Fruit fly (Drosophila melanogaster) whole organism, embryonic: Measurements from ENCODE around the gene SamDC.

Experiments used
- Ada2b ChIP-seq: fragments of 200-800 bp; sonication (Bioruptor generic); IDR thresholded peaks from 2 replicates; pipeline ENCODE4 v1.3.6; 2022; ENCODE audit warnings: missing biosample characterization, missing genetic modification characterization
- CG10654 ChIP-seq: fragments of 200-800 bp; sonication (Bioruptor generic); optimal IDR thresholded peaks from 2 replicates; lab custom pipeline; 2016; ENCODE audit warnings: missing biosample characterization, missing genetic modification characterization
- CG1233 ChIP-seq: fragments of 200-800 bp; sonication (Bioruptor generic); optimal IDR thresholded peaks from 4 replicates; lab custom pipeline; 2018; ENCODE audit warnings: missing biosample characterization, mild to moderate bottlenecking, missing genetic modification characterization
- CG13624 ChIP-seq: fragments of 200-800 bp; sonication (Bioruptor generic); optimal IDR thresholded peaks from 2 replicates; lab custom pipeline; 2016; ENCODE audit warnings: missing biosample characterization, missing genetic modification characterization
- CG14014 ChIP-seq: fragments of 200-800 bp; sonication (Bioruptor generic); IDR thresholded peaks from 2 replicates; pipeline ENCODE4 v1.3.6; 2022; ENCODE audit warnings: missing biosample characterization, missing genetic modification characterization
- CG1602 ChIP-seq: fragments of 200-800 bp; sonication (Bioruptor generic); optimal IDR thresholded peaks from 3 replicates; lab custom pipeline; 2016; ENCODE audit warnings: missing biosample characterization, missing genetic modification characterization
- CG17829 ChIP-seq: fragments of 200-800 bp; optimal IDR thresholded peaks from 2 replicates; lab custom pipeline; 2019; ENCODE audit warnings: missing biosample characterization, mild to moderate bottlenecking, missing genetic modification characterization, moderate library complexity
- CG2202 ChIP-seq: fragments of 200-800 bp; sonication (Bioruptor generic); optimal IDR thresholded peaks from 2 replicates; lab custom pipeline; 2018; ENCODE audit warnings: missing biosample characterization, mild to moderate bottlenecking, missing genetic modification characterization
- CG2678 ChIP-seq: fragments of 200-800 bp; sonication (Bioruptor generic); optimal IDR thresholded peaks from 3 replicates; lab custom pipeline; 2019; ENCODE audit warnings: missing biosample characterization, mild to moderate bottlenecking, missing genetic modification characterization, moderate library complexity
- CG3407 ChIP-seq: fragments of 200-800 bp; sonication (Bioruptor generic); optimal IDR thresholded peaks from 2 replicates; lab custom pipeline; 2018; ENCODE audit warnings: missing biosample characterization, mild to moderate bottlenecking, missing genetic modification characterization
- CG34422 ChIP-seq: fragments of 200-800 bp; sonication (Bioruptor generic); IDR thresholded peaks from 3 replicates; pipeline ENCODE4 v1.3.6; 2022; ENCODE audit warnings: missing biosample characterization, missing genetic modification characterization
- CG3847 ChIP-seq: fragments of 200-800 bp; sonication (Bioruptor generic); IDR thresholded peaks from 2 replicates; pipeline ENCODE4 v1.3.6; 2022; ENCODE audit warnings: missing biosample characterization, missing genetic modification characterization
- CG4360 ChIP-seq: fragments of 200-800 bp; sonication (Bioruptor generic); IDR thresholded peaks from 2 replicates; pipeline ENCODE4 v1.3.6; 2022; ENCODE audit warnings: missing biosample characterization, missing genetic modification characterization
- CG5953 ChIP-seq: fragments of 200-800 bp; sonication (Bioruptor generic); IDR thresholded peaks from 2 replicates; pipeline ENCODE4 v1.3.6; 2022; ENCODE audit warnings: missing biosample characterization, missing genetic modification characterization
- CG7372 ChIP-seq: fragments of 200-800 bp; sonication (Bioruptor generic); IDR thresholded peaks from 2 replicates; pipeline ENCODE4 v1.3.6; 2022; ENCODE audit warnings: missing biosample characterization, missing genetic modification characterization
- CG7556 ChIP-seq: fragments of 200-800 bp; sonication (Bioruptor generic); optimal IDR thresholded peaks from 2 replicates; lab custom pipeline; 2017; ENCODE audit warnings: missing biosample characterization, mild to moderate bottlenecking, missing genetic modification characterization
- CG7963 ChIP-seq: fragments of 200-800 bp; sonication (Bioruptor generic); IDR thresholded peaks from 3 replicates; pipeline ENCODE4 v1.3.6; 2022; ENCODE audit warnings: missing biosample characterization, missing genetic modification characterization; ENCODE audit not compliant: partially characterized antibody
- CG8290 ChIP-seq, 3 experiments: fragments of 200-800 bp; sonication (Bioruptor generic); optimal IDR thresholded peaks; 2 replicates each; lab custom pipeline; 2016 to 2019; ENCODE audit warnings: missing biosample characterization in 3 of 3, missing genetic modification characterization in 3 of 3, mild to moderate bottlenecking in 2 of 3, moderate library complexity in 1 of 3
- CG8359 ChIP-seq: fragments of 200-800 bp; sonication (Bioruptor generic); optimal IDR thresholded peaks from 2 replicates; lab custom pipeline; 2017; ENCODE audit warnings: missing biosample characterization, mild to moderate bottlenecking, missing genetic modification characterization, borderline replicate concordance
- CG8388 ChIP-seq: fragments of 200-800 bp; sonication (Bioruptor generic); optimal IDR thresholded peaks from 2 replicates; lab custom pipeline; 2019; ENCODE audit warnings: missing biosample characterization, mild to moderate bottlenecking, missing genetic modification characterization, moderate library complexity
- CG9797 ChIP-seq: fragments of 200-800 bp; sonication (Bioruptor generic); optimal IDR thresholded peaks from 3 replicates; lab custom pipeline; 2018; ENCODE audit warnings: missing biosample characterization, mild to moderate bottlenecking, missing genetic modification characterization
- CTCF ChIP-seq: fragments of 200-800 bp; sonication (Bioruptor generic); optimal IDR thresholded peaks from 2 replicates; lab custom pipeline; 2017; ENCODE audit warnings: missing biosample characterization, mild to moderate bottlenecking, missing genetic modification characterization, moderate library complexity
- Dref ChIP-seq: fragments of 200-800 bp; sonication (Bioruptor generic); IDR thresholded peaks from 2 replicates; pipeline ENCODE4 v1.3.6; 2022; ENCODE audit warnings: missing biosample characterization, missing genetic modification characterization
- Ets65A ChIP-seq: fragments of 200-800 bp; sonication (Bioruptor generic); peaks from one replicate; lab custom pipeline; 2016; ENCODE audit warnings: missing biosample characterization, missing genetic modification characterization
- Hmr ChIP-seq: fragments of 200-800 bp; sonication (Bioruptor generic); optimal IDR thresholded peaks from 3 replicates; lab custom pipeline; 2017; ENCODE audit warnings: mild to moderate bottlenecking, missing biosample characterization, missing genetic modification reagents, missing genetic modification characterization
- MBD-R2 ChIP-seq: fragments of 200-800 bp; sonication (Bioruptor generic); IDR thresholded peaks from 2 replicates; pipeline ENCODE4 v1.3.6; 2022; ENCODE audit warnings: missing biosample characterization, missing genetic modification characterization
- MESR4 ChIP-seq: fragments of 200-800 bp; sonication (Bioruptor generic); optimal IDR thresholded peaks from 2 replicates; lab custom pipeline; 2018; ENCODE audit warnings: missing biosample characterization, mild to moderate bottlenecking, missing genetic modification characterization, moderate library complexity
- NFAT ChIP-seq: fragments of 200-800 bp; sonication (Bioruptor generic); IDR thresholded peaks from 2 replicates; pipeline ENCODE4 v1.3.6; 2022; ENCODE audit warnings: missing biosample characterization, missing genetic modification characterization
- Oli ChIP-seq: fragments of 200-800 bp; sonication (Bioruptor generic); optimal IDR thresholded peaks from 2 replicates; lab custom pipeline; 2018; ENCODE audit warnings: missing biosample characterization, mild to moderate bottlenecking, missing genetic modification characterization, moderate library complexity
- Ptx1 ChIP-seq: fragments of 200-800 bp; sonication (Bioruptor generic); IDR thresholded peaks from 2 replicates; pipeline ENCODE4 v1.3.6; 2022; ENCODE audit warnings: missing biosample characterization, missing genetic modification characterization
- Scr ChIP-seq: fragments of 200-800 bp; sonication (Bioruptor generic); IDR thresholded peaks from 2 replicates; pipeline ENCODE4 v1.3.6; 2022; ENCODE audit warnings: missing biosample characterization, missing genetic modification characterization; ENCODE audit not compliant: partially characterized antibody
- Sox100B ChIP-seq: fragments of 200-800 bp; sonication (Bioruptor generic); optimal IDR thresholded peaks from 3 replicates; lab custom pipeline; 2018; ENCODE audit warnings: missing biosample characterization, mild to moderate bottlenecking, missing genetic modification characterization
- bab2 ChIP-seq: fragments of 200-800 bp; sonication (Bioruptor generic); optimal IDR thresholded peaks from 2 replicates; lab custom pipeline; 2016; ENCODE audit warnings: missing biosample characterization, missing genetic modification characterization
- bsh ChIP-seq, 2 experiments: fragments of 200-800 bp; sonication (Bioruptor generic); optimal IDR thresholded peaks; 2 replicates each; lab custom pipeline; 2017 to 2018; ENCODE audit warnings: mild to moderate bottlenecking in 2 of 2, missing biosample characterization in 2 of 2, missing genetic modification characterization in 2 of 2, moderate library complexity in 1 of 2
- cg ChIP-seq: fragments of 200-800 bp; sonication (Bioruptor generic); optimal IDR thresholded peaks from 3 replicates; lab custom pipeline; 2019; ENCODE audit warnings: missing biosample characterization, mild to moderate bottlenecking, missing genetic modification characterization, moderate library complexity
- chif ChIP-seq, 2 experiments: fragments of 200-800 bp; sonication (Bioruptor generic); optimal IDR thresholded peaks; 3 replicates each; lab custom pipeline; 2016; ENCODE audit warnings: missing biosample characterization in 2 of 2, missing genetic modification characterization in 2 of 2
- disco-r ChIP-seq: fragments of 200-800 bp; sonication (Bioruptor generic); optimal IDR thresholded peaks from 2 replicates; lab custom pipeline; 2016; ENCODE audit warnings: missing biosample characterization, missing genetic modification characterization
- fd102C ChIP-seq: fragments of 200-800 bp; sonication (Bioruptor generic); optimal IDR thresholded peaks from 2 replicates; lab custom pipeline; 2018; ENCODE audit warnings: missing biosample characterization, mild to moderate bottlenecking, missing genetic modification characterization, moderate library complexity
- gsb ChIP-seq: fragments of 200-800 bp; sonication (Bioruptor generic); IDR thresholded peaks from 2 replicates; pipeline ENCODE4 v1.3.6; 2022; ENCODE audit warnings: missing biosample characterization, missing genetic modification characterization
- insv ChIP-seq, 2 experiments: fragments of 200-800 bp; sonication (Bioruptor generic); optimal IDR thresholded peaks; 3 replicates each; lab custom pipeline; 2016 to 2018; ENCODE audit warnings: missing biosample characterization in 2 of 2, missing genetic modification characterization in 2 of 2
- inv ChIP-seq: fragments of 200-800 bp; sonication (Bioruptor generic); IDR thresholded peaks from 2 replicates; pipeline ENCODE4 v1.3.6; 2022; ENCODE audit warnings: missing biosample characterization, missing genetic modification characterization; ENCODE audit not compliant: partially characterized antibody
- kah ChIP-seq: fragments of 200-800 bp; sonication (Bioruptor generic); optimal IDR thresholded peaks from 2 replicates; lab custom pipeline; 2018; ENCODE audit warnings: missing biosample characterization, mild to moderate bottlenecking, missing genetic modification characterization
- knrl ChIP-seq: fragments of 200-800 bp; sonication (Bioruptor generic); IDR thresholded peaks from 3 replicates; pipeline ENCODE4 v1.3.6; 2022; ENCODE audit warnings: missing biosample characterization, missing genetic modification characterization; ENCODE audit not compliant: partially characterized antibody
- nerfin-1 ChIP-seq: fragments of 200-800 bp; sonication (Bioruptor generic); optimal IDR thresholded peaks from 3 replicates; lab custom pipeline; 2019; ENCODE audit warnings: missing biosample characterization, mild to moderate bottlenecking, missing genetic modification characterization, moderate library complexity
- pfk ChIP-seq: fragments of 200-800 bp; sonication (Bioruptor generic); optimal IDR thresholded peaks from 2 replicates; lab custom pipeline; 2018; ENCODE audit warnings: missing biosample characterization, mild to moderate bottlenecking, missing genetic modification characterization, moderate library complexity
- pros ChIP-seq: fragments of 200-800 bp; sonication (Bioruptor generic); optimal IDR thresholded peaks from 3 replicates; lab custom pipeline; 2019; ENCODE audit warnings: missing biosample characterization, mild to moderate bottlenecking, missing genetic modification characterization, moderate library complexity
- psq ChIP-seq: fragments of 200-800 bp; sonication (Bioruptor generic); optimal IDR thresholded peaks from 2 replicates; lab custom pipeline; 2017; ENCODE audit warnings: missing biosample characterization, missing genetic modification characterization
- tgo ChIP-seq: fragments of 200-800 bp; sonication (Bioruptor generic); IDR thresholded peaks from 3 replicates; pipeline ENCODE4 v1.3.6; 2022; ENCODE audit warnings: missing biosample characterization, missing genetic modification characterization
- ttk ChIP-seq: fragments of 200-800 bp; sonication (Bioruptor generic); IDR thresholded peaks from 2 replicates; pipeline ENCODE4 v2.1.2; 2022; ENCODE audit warnings: missing biosample characterization, missing genetic modification characterization
- tup ChIP-seq: fragments of 200-800 bp; sonication (Bioruptor generic); optimal IDR thresholded peaks from 2 replicates; lab custom pipeline; 2016; ENCODE audit warnings: missing biosample characterization, mild to moderate bottlenecking, missing genetic modification characterization, moderate library complexity
- zf30C ChIP-seq: fragments of 200-800 bp; sonication (Bioruptor generic); optimal IDR thresholded peaks from 3 replicates; lab custom pipeline; 2018; ENCODE audit warnings: missing biosample characterization, mild to moderate bottlenecking, missing genetic modification characterization

SamDC gene

dm6 chr2L:10356508-10356907 is 17.3 kb downstream of the SamDC start, which contains the start of the genes CtsL4 and ClpP (continued):
- no peak for TF ChIP-seq tgo (GFP tag; lab: Robert Waterston, UW)
- no peak for TF ChIP-seq psq
- TF ChIP-seq Dref (GFP tag; lab: Robert Waterston, UW) = no peak
- no peak for TF ChIP-seq knrl (GFP tag; lab: Robert Waterston, UW)
- TF ChIP-seq cg (GFP tag; lab: Kevin White, UChicago) = no peak
- no peak for TF ChIP-seq zf30C (GFP tag; lab: Kevin White, UChicago)
- TF ChIP-seq CG4360 (GFP tag; lab: Robert Waterston, UW) = no peak
- TF ChIP-seq CG17829 (tag; lab: Kevin White, UChicago) = peak; percentile 66
- peak; percentile 1 for TF ChIP-seq CG9797 (GFP tag; lab: Kevin White, UChicago)
- TF ChIP-seq gsb = no peak
- peak; percentile 45 for TF ChIP-seq Oli (tag; lab: Kevin White, UChicago)
- TF ChIP-seq Sox100B (GFP tag; lab: Kevin White, UChicago) = no peak
- peak; percentile 56 for TF ChIP-seq nerfin-1 (tag; lab: Kevin White, UChicago)
- TF ChIP-seq NFAT (GFP tag; lab: Robert Waterston, UW) = no peak
- TF ChIP-seq Ada2b (GFP tag; lab: Robert Waterston, UW) = peak; percentile 37
- TF ChIP-seq inv (GFP tag; lab: Robert Waterston, UW) = no peak
- no peak for TF ChIP-seq disco-r (GFP tag; lab: Kevin White, UChicago)
- no peak for TF ChIP-seq CG1233 (GFP tag; lab: Kevin White, UChicago)
- TF ChIP-seq pros = peak; percentile 86
- TF ChIP-seq Scr (GFP tag; lab: Robert Waterston, UW) = 0 out of 2 replicates have a peak, but pooled peaks have one; percentile 23
- TF ChIP-seq pfk (GFP tag; lab: Kevin White, UChicago) = peak; percentile 97
- no peak for TF ChIP-seq CG3407
- TF ChIP-seq bab2 = no peak
- no peak for TF ChIP-seq CG2678 (tag; lab: Kevin White, UChicago)
- TF ChIP-seq CG5953 (GFP tag; lab: Robert Waterston, UW) = no peak
- TF ChIP-seq CG7556 = no peak
- peak in 1 of 2 experiments; percentile 33 for TF ChIP-seq bsh (GFP tag; optimal IDR thresholded peaks at IDR 0.05; lab: Kevin White, UChicago)
- peak; percentile 95 for TF ChIP-seq MBD-R2 (GFP tag; lab: Robert Waterston, UW)
- TF ChIP-seq insv (GFP tag; optimal IDR thresholded peaks at IDR 0.05; lab: Kevin White, UChicago) = peak in 1 of 2 experiments; percentile 9
- no peak for TF ChIP-seq tup (GFP tag; lab: Kevin White, UChicago)
- peak; percentile 65; the same call in 1 of the 3 replicates for TF ChIP-seq CG34422 (GFP tag; lab: Robert Waterston, UW)
- TF ChIP-seq CG8290 (GFP tag; optimal IDR thresholded peaks at IDR 0.05; lab: Kevin White, UChicago) = peak; percentile 78
- peak in 1 of 2 experiments; percentile 14 for TF ChIP-seq CG8290 (tag; optimal IDR thresholded peaks at IDR 0.05; lab: Kevin White, UChicago)
- TF ChIP-seq CG1602 = peak; percentile 46
- no peak for TF ChIP-seq Ets65A (GFP tag; lab: Kevin White, UChicago)
- peak; percentile 68 for TF ChIP-seq CG8388 (GFP tag; lab: Kevin White, UChicago)
- TF ChIP-seq Hmr = no peak
- no peak for TF ChIP-seq CG8359
- TF ChIP-seq Ptx1 (GFP tag; lab: Robert Waterston, UW) = peak; percentile 60
- no peak for TF ChIP-seq CG2202 (tag; lab: Kevin White, UChicago)
- no peak for TF ChIP-seq CG7963 (GFP tag; lab: Robert Waterston, UW)
- TF ChIP-seq MESR4 (GFP tag; lab: Kevin White, UChicago) = no peak
- TF ChIP-seq CG7372 = no peak
- no peak for TF ChIP-seq CTCF (GFP tag; lab: Kevin White, UChicago)
- TF ChIP-seq fd102C (GFP tag; lab: Kevin White, UChicago) = no peak
- TF ChIP-seq kah = no peak
- no peak for TF ChIP-seq CG13624 (GFP tag; lab: Kevin White, UChicago)
- no peak for TF ChIP-seq CG14014 (GFP tag; lab: Robert Waterston, UW)
- peak; percentile 36; the same call in 1 of the 2 replicates for TF ChIP-seq CG3847 (GFP tag; lab: Robert Waterston, UW)
- peak in 1 of 2 experiments; percentile 39 for TF ChIP-seq chif (GFP tag; optimal IDR thresholded peaks at IDR 0.05; lab: Kevin White, UChicago)
- TF ChIP-seq CG10654 (GFP tag; lab: Kevin White, UChicago) = peak; percentile 4
- TF ChIP-seq ttk = no peak
